Fruit fly (Drosophila melanogaster): ENCODE results near the gene pall.

Gene pall

DNA sequence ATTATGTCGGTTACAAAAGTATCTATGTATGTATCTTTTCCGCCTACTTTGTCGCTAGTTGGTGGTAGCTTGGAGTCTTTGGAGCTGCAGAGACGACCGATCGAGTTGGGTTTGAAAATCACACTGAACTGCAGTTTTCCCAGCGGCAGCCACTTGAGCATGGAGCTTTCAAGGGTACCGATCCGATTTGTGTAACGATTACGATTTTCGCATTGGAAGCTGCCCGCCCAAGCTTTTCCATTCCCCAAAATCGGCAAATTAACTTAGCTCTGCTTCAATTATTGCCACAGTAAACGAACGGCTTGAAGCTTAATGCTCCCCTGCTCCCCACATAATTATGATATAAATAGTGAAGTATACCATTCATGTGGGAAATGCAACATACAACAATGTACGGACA lies 1.5 kb upstream of the pall start, which contains the start of gene CG32036:
Gene CG32036, minus strand, starts transcription at position 101 of the 400 bp plus-strand sequence.
- TF ChIP-seq psq (optimal IDR thresholded peaks at IDR 0.05), result no peak
- TF ChIP-seq ttk (optimal IDR thresholded peaks at IDR 0.05), result no peak
- no peak for TF ChIP-seq insv (optimal IDR thresholded peaks at IDR 0.05)
- no peak for TF ChIP-seq Myc (optimal IDR thresholded peaks at IDR 0.05)
- no peak for TF ChIP-seq h (optimal IDR thresholded peaks at IDR 0.05)
- no peak for TF ChIP-seq Sin3A (optimal IDR thresholded peaks at IDR 0.05)

DNA sequence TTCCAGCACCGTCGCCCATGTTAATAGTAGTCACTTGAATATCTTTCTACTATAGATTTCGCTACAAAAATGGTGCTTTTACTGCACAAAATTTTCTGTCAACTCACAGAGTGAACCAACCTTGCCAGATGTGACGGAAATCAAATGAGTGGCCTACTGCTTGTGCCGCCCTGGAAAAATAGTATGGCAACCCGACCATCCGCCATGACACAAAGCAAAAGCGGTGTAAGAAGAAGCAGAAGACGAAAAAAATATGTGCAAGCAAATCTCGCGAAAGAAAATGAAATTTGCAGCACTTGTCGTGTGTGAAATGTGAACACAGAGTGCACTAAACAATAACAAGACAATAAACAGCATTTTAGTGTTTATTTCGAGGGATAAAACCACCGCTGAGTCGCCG lies 10.8 kb downstream of the pall start, which contains the start of the genes Uch-L5 and Jarid2:
Gene Uch-L5, minus strand, starts transcription at position 137 of the 400 bp plus-strand sequence.
Gene Jarid2, plus strand, starts transcription at position 210 of the 400 bp plus-strand sequence.
- TF ChIP-seq Sin3A (optimal IDR thresholded peaks at IDR 0.05) (no peak), h (optimal IDR thresholded peaks at IDR 0.05) (no peak), insv (optimal IDR thresholded peaks at IDR 0.05) (no peak), Myc (optimal IDR thresholded peaks at IDR 0.05) (no peak), ttk (optimal IDR thresholded peaks at IDR 0.05) (no peak), psq (optimal IDR thresholded peaks at IDR 0.05) (no peak)

DNA sequence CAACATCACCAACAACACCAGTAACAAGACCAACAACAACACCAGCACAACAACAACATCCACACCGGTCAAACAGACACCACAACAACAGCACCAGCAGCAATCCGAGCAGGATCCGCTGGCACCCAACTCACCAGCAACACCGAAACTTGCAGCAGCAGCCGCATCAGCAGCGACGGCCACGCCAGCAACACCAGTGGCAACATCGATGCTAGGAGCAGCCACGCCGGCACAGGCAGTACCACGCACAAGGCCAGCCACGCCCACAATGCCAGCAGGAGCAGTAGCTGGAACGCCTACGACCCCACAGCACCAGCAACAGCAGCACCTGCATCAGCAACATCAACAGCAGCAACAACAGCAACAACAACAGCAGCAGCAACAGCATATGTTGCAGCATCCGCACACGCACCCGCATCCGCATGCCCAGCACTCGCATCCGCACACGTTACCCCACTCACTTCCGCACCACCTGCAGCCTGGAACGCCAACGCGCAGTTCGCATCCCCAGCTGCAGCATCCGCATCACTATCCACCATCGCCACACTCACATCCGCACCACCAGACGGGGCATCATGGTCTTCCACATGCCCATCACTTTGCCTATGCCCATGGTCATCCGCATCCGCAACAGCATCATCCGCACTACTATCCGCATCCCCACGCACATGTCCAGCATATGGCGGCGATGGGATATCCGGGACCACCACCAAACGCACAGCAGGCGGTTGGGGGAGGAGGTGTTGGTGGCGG lies 16.3 kb downstream of the pall start:
- TF ChIP-seq h (optimal IDR thresholded peaks at IDR 0.05), result no peak
- TF ChIP-seq insv (optimal IDR thresholded peaks at IDR 0.05), result no peak
- TF ChIP-seq Sin3A (optimal IDR thresholded peaks at IDR 0.05), result no peak
- TF ChIP-seq Myc (optimal IDR thresholded peaks at IDR 0.05), result no peak

DNA sequence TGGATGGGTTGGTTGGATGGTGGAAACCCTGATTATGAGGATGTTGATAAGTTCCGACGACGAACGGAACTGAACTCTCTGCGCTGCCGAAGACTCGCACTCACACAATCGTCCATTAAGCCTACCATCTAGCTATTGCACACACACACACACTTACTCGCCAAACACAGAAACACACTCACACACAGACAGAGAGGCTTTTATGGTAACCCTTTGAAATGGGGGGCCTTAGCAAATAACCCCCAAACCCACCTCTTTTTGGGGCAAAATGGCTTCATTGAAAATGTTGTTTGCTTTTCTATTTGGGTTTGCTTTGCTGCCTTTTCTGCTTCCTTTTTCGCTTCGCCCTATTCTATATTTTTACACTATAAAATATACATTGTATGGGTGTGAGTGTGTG lies 18.5 kb downstream of the pall start:
- TF ChIP-seq Sin3A (optimal IDR thresholded peaks at IDR 0.05) (no peak), Myc (optimal IDR thresholded peaks at IDR 0.05) (no peak), psq (optimal IDR thresholded peaks at IDR 0.05) (no peak), insv (optimal IDR thresholded peaks at IDR 0.05) (no peak), h (optimal IDR thresholded peaks at IDR 0.05) (no peak), ttk (optimal IDR thresholded peaks at IDR 0.05) (no peak)

DNA sequence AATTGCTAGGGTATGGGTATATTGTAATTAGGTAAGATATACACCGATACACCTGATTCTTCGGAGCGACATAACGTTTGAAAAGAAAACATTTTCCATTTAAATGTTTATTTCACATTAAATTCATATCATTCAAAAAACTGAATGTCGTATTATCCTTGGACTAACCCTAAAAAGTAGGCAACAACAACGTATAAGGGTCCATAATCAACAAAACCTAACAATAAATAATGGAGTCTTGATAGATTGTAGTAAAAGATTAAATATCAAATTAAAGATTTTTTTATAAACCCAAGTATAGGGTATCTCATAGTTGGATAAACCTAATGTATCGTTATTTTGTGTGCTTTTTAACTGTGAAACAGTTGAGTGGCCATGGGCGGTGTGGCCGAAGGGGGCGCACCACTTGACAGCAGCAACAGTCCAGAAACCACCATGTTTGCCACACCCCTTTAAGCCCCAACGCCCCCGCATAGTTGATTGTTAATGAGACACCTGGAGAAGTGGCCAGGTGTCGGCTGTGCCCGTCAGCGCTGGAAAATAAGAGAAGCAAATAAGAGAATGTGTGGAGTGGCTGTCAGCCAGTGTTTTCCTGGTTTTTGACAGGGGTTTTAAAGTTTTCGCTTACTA lies 19.2 kb downstream of the pall start:
- TF ChIP-seq Sin3A (optimal IDR thresholded peaks at IDR 0.05) (no peak), ttk (optimal IDR thresholded peaks at IDR 0.05) (no peak), insv (optimal IDR thresholded peaks at IDR 0.05) (no peak), Myc (optimal IDR thresholded peaks at IDR 0.05) (no peak), h (optimal IDR thresholded peaks at IDR 0.05) (no peak), psq (optimal IDR thresholded peaks at IDR 0.05) (no peak)

DNA sequence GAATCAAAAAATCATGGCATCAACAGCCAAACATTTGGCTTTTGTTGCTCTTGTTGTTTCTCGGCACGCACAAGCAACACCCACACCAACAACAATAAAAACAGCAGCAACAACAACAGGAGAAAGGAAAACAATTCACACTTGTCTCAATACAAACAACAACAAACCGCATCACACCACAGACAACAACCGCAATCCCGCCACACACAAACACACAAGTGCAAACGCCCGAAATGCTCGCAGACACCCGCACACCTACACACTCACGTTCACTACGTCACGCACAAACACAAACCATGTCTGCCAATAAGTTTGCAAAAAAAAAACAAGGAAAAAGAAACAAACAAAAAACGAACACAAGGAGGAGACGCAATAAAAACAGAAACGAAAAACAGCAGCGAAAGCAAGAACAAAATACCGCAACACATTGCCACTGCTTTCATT lies 19.8 kb downstream of the pall start:
- TF ChIP-seq Myc (optimal IDR thresholded peaks at IDR 0.05), result no peak
- no peak for TF ChIP-seq ttk (optimal IDR thresholded peaks at IDR 0.05)
- TF ChIP-seq insv (optimal IDR thresholded peaks at IDR 0.05), result no peak
- TF ChIP-seq psq (optimal IDR thresholded peaks at IDR 0.05), result no peak
- no peak for TF ChIP-seq h (optimal IDR thresholded peaks at IDR 0.05)

DNA sequence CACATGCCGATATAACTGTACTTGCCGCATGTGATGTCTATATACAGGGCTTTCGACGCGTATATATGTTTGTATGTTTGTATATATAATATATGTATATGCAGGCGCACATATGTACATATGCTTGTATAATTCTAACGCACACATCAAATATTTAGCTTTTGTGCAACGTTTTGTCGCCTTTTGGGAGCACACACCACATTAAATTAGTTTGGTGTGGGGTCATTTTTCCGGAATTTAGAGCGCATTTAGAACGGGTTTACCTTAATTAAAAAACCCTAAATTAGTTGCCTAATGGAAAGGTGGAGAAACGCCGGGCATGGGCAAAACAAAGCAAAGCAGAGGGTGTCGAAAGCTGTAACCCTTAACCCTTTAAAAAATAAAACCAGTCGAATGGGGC lies 20.3 kb downstream of the pall start:
- no peak for TF ChIP-seq h (optimal IDR thresholded peaks at IDR 0.05)
- TF ChIP-seq psq (optimal IDR thresholded peaks at IDR 0.05), result no peak
- no peak for TF ChIP-seq Sin3A (optimal IDR thresholded peaks at IDR 0.05)
- TF ChIP-seq ttk (optimal IDR thresholded peaks at IDR 0.05), result no peak
- TF ChIP-seq Myc (optimal IDR thresholded peaks at IDR 0.05), result no peak
- no peak for TF ChIP-seq insv (optimal IDR thresholded peaks at IDR 0.05)

DNA sequence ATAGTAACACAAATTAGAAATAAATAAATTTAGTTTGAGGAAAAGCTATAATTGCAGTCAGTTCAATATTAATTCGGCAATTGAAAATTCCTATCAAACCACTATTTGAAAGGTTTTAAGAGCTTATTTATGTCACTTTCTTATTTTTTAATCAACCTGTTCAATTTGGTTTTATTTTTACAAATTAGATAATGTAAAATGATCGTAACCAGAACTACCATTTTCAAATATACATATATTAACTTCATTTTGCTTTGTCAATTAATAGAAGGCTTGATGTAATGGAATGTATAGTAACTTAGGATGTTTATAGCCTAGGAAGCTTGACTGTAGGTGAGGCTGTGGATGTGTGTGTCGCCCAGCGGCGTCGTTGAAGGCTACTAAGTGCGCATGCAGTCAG lies 21.0 kb downstream of the pall start:
- no peak for TF ChIP-seq h (optimal IDR thresholded peaks at IDR 0.05)
- TF ChIP-seq insv (optimal IDR thresholded peaks at IDR 0.05), result no peak
- no peak for TF ChIP-seq ttk (optimal IDR thresholded peaks at IDR 0.05)
- no peak for TF ChIP-seq psq (optimal IDR thresholded peaks at IDR 0.05)
- no peak for TF ChIP-seq Sin3A (optimal IDR thresholded peaks at IDR 0.05)
- TF ChIP-seq Myc (optimal IDR thresholded peaks at IDR 0.05), result no peak

DNA sequence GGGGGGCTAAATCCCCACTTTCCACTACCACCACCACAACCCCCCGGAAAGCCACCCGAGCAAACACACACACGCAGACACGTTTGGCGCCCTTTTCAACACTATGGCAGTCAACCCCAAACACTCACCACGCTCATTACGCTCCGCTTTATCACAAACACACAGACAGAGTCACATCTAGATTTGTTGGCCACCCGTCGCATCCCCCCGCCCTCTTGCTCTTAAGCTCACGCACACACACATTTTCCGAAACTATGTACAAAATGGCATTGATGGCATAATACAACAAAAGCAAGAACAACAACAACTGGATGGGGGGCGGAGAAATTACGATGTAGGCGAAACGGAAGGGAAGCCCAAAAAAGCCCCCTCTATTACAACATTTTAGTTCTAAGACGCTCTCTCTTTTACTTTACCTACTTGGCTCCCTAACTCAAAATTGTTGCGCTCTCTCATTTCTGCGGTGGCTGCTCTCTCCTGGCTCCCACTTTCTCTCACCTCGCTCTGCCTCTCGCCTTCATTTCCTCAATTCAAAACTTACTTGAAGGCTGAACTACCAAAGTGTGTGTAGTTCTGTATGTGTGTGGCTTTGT lies 21.8 kb downstream of the pall start:
- TF ChIP-seq psq (optimal IDR thresholded peaks at IDR 0.05) (no peak), Sin3A (optimal IDR thresholded peaks at IDR 0.05) (no peak), Myc (optimal IDR thresholded peaks at IDR 0.05) (no peak), insv (optimal IDR thresholded peaks at IDR 0.05) (no peak), ttk (optimal IDR thresholded peaks at IDR 0.05) (no peak), h (optimal IDR thresholded peaks at IDR 0.05) (no peak)

DNA sequence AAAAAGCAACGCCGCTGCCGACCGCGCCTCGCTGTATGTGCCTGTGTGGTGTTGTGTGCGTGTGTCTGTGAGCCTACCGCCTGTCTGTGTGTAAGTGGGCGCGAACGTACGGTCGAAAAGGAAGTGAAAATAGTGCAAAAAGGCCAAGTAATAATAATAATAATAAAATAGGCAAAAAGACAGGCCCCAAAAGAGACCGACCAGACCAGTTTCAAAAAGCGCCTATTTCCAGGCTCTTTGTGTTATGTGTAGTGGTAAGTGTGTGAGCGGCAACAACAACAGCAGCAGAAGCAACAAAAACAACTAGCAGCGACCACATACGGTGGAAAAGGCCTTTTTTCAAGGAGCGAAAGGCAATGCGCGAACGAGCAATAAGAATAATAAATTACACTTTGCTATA lies 24.8 kb downstream of the pall start:
- TF ChIP-seq insv (optimal IDR thresholded peaks at IDR 0.05) (no peak), h (optimal IDR thresholded peaks at IDR 0.05) (no peak), Sin3A (optimal IDR thresholded peaks at IDR 0.05) (no peak), ttk (optimal IDR thresholded peaks at IDR 0.05) (no peak), psq (optimal IDR thresholded peaks at IDR 0.05) (no peak), Myc (optimal IDR thresholded peaks at IDR 0.05) (no peak)

DNA sequence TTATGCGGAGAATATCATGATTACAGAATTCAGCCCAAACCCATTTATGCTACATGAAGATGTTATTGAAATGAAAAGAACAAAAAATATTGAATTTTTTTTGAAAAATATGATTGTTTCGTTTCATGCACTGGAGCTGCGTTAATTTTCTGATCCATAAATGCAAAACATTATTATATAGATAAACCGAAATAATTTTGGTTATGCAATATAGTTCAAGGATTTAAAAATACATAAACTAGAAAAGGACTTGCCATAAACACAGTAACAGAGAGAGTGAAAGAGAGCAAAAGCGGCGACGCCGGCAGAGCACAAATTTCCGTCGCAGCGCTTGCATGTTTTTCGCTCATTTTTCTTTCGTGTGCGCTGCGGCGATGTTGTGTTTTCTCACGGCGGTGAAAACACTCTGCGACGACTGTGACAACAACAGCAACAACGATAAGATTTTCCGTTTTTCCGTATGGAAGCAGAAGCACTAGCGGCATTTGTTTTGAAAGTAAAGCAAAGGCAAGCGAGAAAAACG lies 25.3 kb downstream of the pall start:
- no peak for TF ChIP-seq ttk (optimal IDR thresholded peaks at IDR 0.05)
- TF ChIP-seq Myc (optimal IDR thresholded peaks at IDR 0.05), result no peak
- TF ChIP-seq h (optimal IDR thresholded peaks at IDR 0.05), result no peak
- no peak for TF ChIP-seq insv (optimal IDR thresholded peaks at IDR 0.05)
- TF ChIP-seq psq (optimal IDR thresholded peaks at IDR 0.05), result no peak
- no peak for TF ChIP-seq Sin3A (optimal IDR thresholded peaks at IDR 0.05)
